Fruit fly (Drosophila melanogaster): ENCODE data around the gene emc.

Gene emc

DNA sequence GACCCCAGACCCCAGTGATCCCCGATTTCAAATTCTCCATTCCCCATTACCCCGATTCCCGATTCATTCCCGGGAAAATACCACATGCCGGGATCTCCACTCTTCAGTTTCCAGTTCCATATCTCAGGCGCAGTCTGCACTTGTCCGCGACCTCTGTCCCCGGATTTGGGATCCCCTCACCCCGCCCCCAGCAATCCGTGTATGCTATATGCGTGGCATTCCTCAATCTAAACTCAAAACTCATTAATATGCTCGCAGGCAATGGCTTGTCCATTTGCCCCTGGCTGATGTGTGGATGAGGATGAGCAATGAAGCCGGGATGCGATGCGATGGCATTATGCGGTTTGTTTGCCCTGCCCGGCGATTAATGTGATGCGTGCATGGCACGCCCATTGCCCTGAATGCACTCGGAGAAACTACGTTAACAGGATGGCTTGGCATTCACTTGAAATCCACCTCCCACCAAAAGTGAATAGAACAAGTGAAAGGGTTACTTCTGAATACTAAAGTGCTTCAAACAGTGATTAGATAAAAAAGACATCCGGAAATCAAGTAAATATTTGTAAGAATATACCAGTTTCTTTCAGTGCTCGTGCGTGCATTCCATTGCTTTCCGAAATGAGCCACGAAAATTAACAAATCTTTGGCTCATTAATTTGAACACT, 23.5 kb upstream of the emc start (continued):
- TF ChIP-seq pho (GFP tag; optimal IDR thresholded peaks at IDR 0.05) (no peak), MBD-R2 (GFP tag; IDR thresholded peaks at IDR 0.05) (no peak), CG30020 (tag; optimal IDR thresholded peaks at IDR 0.05) (peak; percentile 31), CG3407 (GFP tag; optimal IDR thresholded peaks at IDR 0.05) (peak; percentile 72), en (GFP tag; optimal IDR thresholded peaks at IDR 0.05) (peak; percentile 72), CG10321 (GFP tag; IDR thresholded peaks at IDR 0.05) (no peak), CG6254 (GFP tag; optimal IDR thresholded peaks at IDR 0.05) (peak; percentile 65), CG10959 (GFP tag; IDR thresholded peaks at IDR 0.05) (peak; percentile 98), pfk (GFP tag; optimal IDR thresholded peaks at IDR 0.05) (no peak), CG18599 (GFP tag; optimal IDR thresholded peaks at IDR 0.05) (no peak), CG16863 (GFP tag; optimal IDR thresholded peaks at IDR 0.05) (peak; percentile 84), CG8290 (GFP tag; optimal IDR thresholded peaks at IDR 0.05) (peak; percentile 87), CG8290 (tag; optimal IDR thresholded peaks at IDR 0.05) (peak in 1 of 2 experiments; percentile 14), unc-4 (GFP tag; IDR thresholded peaks at IDR 0.05; ENCODE audit: partially characterized antibody) (no peak), CTCF (GFP tag; optimal IDR thresholded peaks at IDR 0.05) (peak; percentile 3), CG1603 (tag; optimal IDR thresholded peaks at IDR 0.05) (peak; percentile 95), Hr3 (GFP tag; optimal IDR thresholded peaks at IDR 0.05) (peak; percentile 72), Chrac-16 (GFP tag; optimal IDR thresholded peaks at IDR 0.05) (peak; percentile 90), CG3726 (GFP tag; IDR thresholded peaks at IDR 0.05) (peak; percentile 69; the same call in 2 of the 3 replicates), CG11696 (GFP tag; IDR thresholded peaks at IDR 0.05) (peak; percentile 56; the same call in 1 of the 2 replicates), CG12219 (GFP tag; optimal IDR thresholded peaks at IDR 0.05) (peak; percentile 70), Max (GFP tag; optimal IDR thresholded peaks at IDR 0.05) (peak; percentile 66), CG6654 (GFP tag; optimal IDR thresholded peaks at IDR 0.05) (peak; percentile 8), Dll (GFP tag; IDR thresholded peaks at IDR 0.05; ENCODE audit: partially characterized antibody) (no peak), ase (GFP tag; IDR thresholded peaks at IDR 0.05) (peak; percentile 21; the same call in 1 of the 3 replicates), CG17568 (GFP tag; optimal IDR thresholded peaks at IDR 0.05) (peak; percentile 57), Fer2 (tag; optimal IDR thresholded peaks at IDR 0.05) (no peak), az2 (GFP tag; optimal IDR thresholded peaks at IDR 0.05) (peak; percentile 86), inv (GFP tag; IDR thresholded peaks at IDR 0.05; ENCODE audit: partially characterized antibody) (no peak), CG17385 (GFP tag; optimal IDR thresholded peaks at IDR 0.05) (peak; percentile 20), wdn (GFP tag; IDR thresholded peaks at IDR 0.05) (no peak), HmgZ (tag; optimal IDR thresholded peaks at IDR 0.05) (no peak), CG2712 (tag; optimal IDR thresholded peaks at IDR 0.05) (peak; percentile 95), CG6689 (GFP tag; IDR thresholded peaks at IDR 0.05) (peak; percentile 89), Spps (tag; optimal IDR thresholded peaks at IDR 0.05) (peak; percentile 89), chm (GFP tag; IDR thresholded peaks at IDR 0.05) (peak; percentile 94), CG32767 (GFP tag; IDR thresholded peaks at IDR 0.05) (0 out of 2 replicates have a peak, but pooled peaks have one; percentile 45), CG6791 (GFP tag; IDR thresholded peaks at IDR 0.05; ENCODE audit: partially characterized antibody) (no peak), gce (GFP tag; IDR thresholded peaks at IDR 0.05) (peak; percentile 61; the same call in 1 of the 3 replicates), CG31441 (GFP tag; IDR thresholded peaks at IDR 0.05) (peak; percentile 85), row (GFP tag; IDR thresholded peaks at IDR 0.05) (peak; percentile 84), slbo (GFP tag; IDR thresholded peaks at IDR 0.05) (no peak), Sox102F (GFP tag; optimal IDR thresholded peaks at IDR 0.05) (peak; percentile 60), sim (GFP tag; IDR thresholded peaks at IDR 0.05) (peak; percentile 89), HLH3B (GFP tag; IDR thresholded peaks at IDR 0.05) (peak; percentile 54; the same call in 1 of the 2 replicates), CG12391 (tag; optimal IDR thresholded peaks at IDR 0.05) (peak; percentile 90), CG6765 (GFP tag; optimal IDR thresholded peaks at IDR 0.05) (no peak), E2f1 (GFP tag; IDR thresholded peaks at IDR 0.05) (peak; percentile 69), Dek (tag; optimal IDR thresholded peaks at IDR 0.05) (no peak), Optix (GFP tag; IDR thresholded peaks at IDR 0.05) (peak; percentile 83), gro (GFP tag; optimal IDR thresholded peaks at IDR 0.05) (no peak)
